Worm (Caenorhabditis elegans) whole organism, early embryonic: ENCODE measurements around the gene rnf-5.

Source experiments
- B0310.2 ChIP-seq: sonication (generic microtip); optimal IDR thresholded peaks from 2 replicates; lab custom pipeline; 2016; ENCODE audit warnings: mild to moderate bottlenecking, missing genetic modification characterization, missing compliant biosample characterization
- ama-1 ChIP-seq: fragments of 150-350 bp; optimal IDR thresholded peaks from 2 replicates; lab custom pipeline; 2014
- ceh-13 ChIP-seq: fragments of 200-800 bp; sonication (Bioruptor generic); optimal IDR thresholded peaks from 2 replicates; lab custom pipeline; 2018; ENCODE audit warnings: mild to moderate bottlenecking, missing genetic modification characterization, missing compliant biosample characterization
- ceh-36 ChIP-seq: sonication (generic microtip); optimal IDR thresholded peaks from 2 replicates; lab custom pipeline; 2016; ENCODE audit warnings: missing genetic modification characterization, inconsistent platforms, missing compliant biosample characterization
- ets-7 ChIP-seq: sonication (generic microtip); optimal IDR thresholded peaks from 2 replicates; lab custom pipeline; 2016; ENCODE audit warnings: missing genotype, missing genetic modification characterization, missing compliant biosample characterization
- flt-1 ChIP-seq: fragments of 200-800 bp; sonication (Bioruptor generic); IDR thresholded peaks from 2 replicates; pipeline ENCODE4 v1.3.6; 2022; ENCODE audit warnings: missing genetic modification characterization, missing compliant biosample characterization
- hmbx-1 ChIP-seq: sonication (generic microtip); optimal IDR thresholded peaks from 2 replicates; lab custom pipeline; 2016; ENCODE audit warnings: mild to moderate bottlenecking, missing genetic modification characterization, missing compliant biosample characterization
- scrt-1 ChIP-seq: fragments of 200-800 bp; sonication (Bioruptor generic); IDR thresholded peaks from 2 replicates; pipeline ENCODE4 v1.3.6; 2022; ENCODE audit warnings: missing genetic modification characterization, missing compliant biosample characterization
- sea-1 ChIP-seq: fragments of 200-800 bp; sonication (Bioruptor generic); conservative IDR thresholded peaks from 2 replicates; pipeline ENCODE4 v1.3.6; 2022; ENCODE audit warnings: missing genetic modification characterization, missing compliant biosample characterization
- tbx-11 ChIP-seq: fragments of 200-800 bp; sonication (Bioruptor generic); IDR thresholded peaks from 2 replicates; pipeline ENCODE4 v1.3.6; 2022; ENCODE audit warnings: missing genetic modification characterization, missing compliant biosample characterization
- tra-4 ChIP-seq: sonication (generic microtip); optimal IDR thresholded peaks from 2 replicates; lab custom pipeline; 2017; ENCODE audit warnings: missing genetic modification characterization, missing compliant biosample characterization

ce11 chrIII:4196301-4196987 is 29.8 kb upstream of the rnf-5 start:
- no peak for TF ChIP-seq hmbx-1 (tag; lab: Kevin White, UChicago)
- no peak for TF ChIP-seq scrt-1 (GFP tag; lab: Robert Waterston, UW)
- no peak for TF ChIP-seq ceh-36 (tag; lab: Kevin White, UChicago)
- no peak for TF ChIP-seq ama-1 (lab: Kevin White, UChicago)
- TF ChIP-seq tra-4 (tag; lab: Kevin White, UChicago): no peak
- TF ChIP-seq flt-1 (GFP tag; lab: Robert Waterston, UW): no peak
- TF ChIP-seq sea-1 (GFP tag; lab: Robert Waterston, UW): no peak
- TF ChIP-seq tbx-11 (GFP tag; lab: Robert Waterston, UW): no peak
- no peak for TF ChIP-seq B0310.2 (tag; lab: Kevin White, UChicago)
- TF ChIP-seq ets-7: no peak
- TF ChIP-seq ceh-13: no peak
